Worm (Caenorhabditis elegans): ENCODE data around the gene swm-1.

swm-1 gene

DNA sequence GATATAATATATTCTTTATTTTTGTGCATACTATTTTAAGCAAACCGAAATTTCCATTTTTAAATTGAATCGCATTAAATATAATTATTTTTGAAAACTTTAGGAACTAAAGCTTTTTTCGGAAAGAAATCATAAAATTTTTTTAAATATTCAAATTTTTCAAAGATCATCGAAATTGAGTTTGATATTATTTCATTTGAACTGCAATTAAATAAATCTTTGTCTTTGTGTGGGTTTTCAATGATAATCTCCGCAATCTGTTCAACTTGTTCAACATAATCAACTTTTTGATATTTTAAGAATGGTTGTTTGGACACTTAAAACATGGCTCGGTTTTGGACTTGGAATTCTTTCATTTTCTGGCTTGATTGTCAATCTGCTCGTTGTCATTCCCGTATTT is 45.5 kb downstream of the swm-1 start, which contains the start of gene srx-2:
TSS of gene srx-2 (plus strand) at position 301 of the 400 bp plus-strand sequence.
- TF ChIP-seq fkh-10 (GFP tag; optimal IDR thresholded peaks at IDR 0.05) = no peak
- no peak for TF ChIP-seq fkh-2 (tag; optimal IDR thresholded peaks at IDR 0.05)
- TF ChIP-seq ceh-82 (tag; optimal IDR thresholded peaks at IDR 0.05) = no peak
- TF ChIP-seq ceh-28 (tag; optimal IDR thresholded peaks at IDR 0.05) = no peak
- TF ChIP-seq ceh-16 (tag; optimal IDR thresholded peaks at IDR 0.05) = no peak
- no peak for TF ChIP-seq mml-1 (tag; optimal IDR thresholded peaks at IDR 0.05)
- no peak for TF ChIP-seq snpc-4 (tag; optimal IDR thresholded peaks at IDR 0.05)

DNA sequence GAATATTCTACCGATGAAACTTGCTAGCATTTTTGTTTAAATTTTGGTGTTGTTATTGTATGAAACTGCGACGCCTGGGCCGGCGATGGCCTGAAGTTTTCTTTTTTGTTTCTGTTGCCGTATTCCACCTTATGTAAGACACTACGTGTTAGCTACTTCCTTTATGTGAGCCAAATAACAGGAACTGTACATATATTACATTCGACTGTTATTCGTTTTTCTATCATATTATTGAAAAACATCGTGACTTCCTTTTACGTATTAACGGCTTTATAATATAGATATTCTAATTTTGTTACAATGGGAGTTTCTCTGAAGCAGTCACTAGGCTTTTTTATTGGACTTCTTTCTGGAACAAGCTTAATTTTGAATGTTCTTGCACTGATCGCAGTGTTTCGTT is 49.4 kb downstream of the swm-1 start, which contains the start of gene srx-3:
TSS of gene srx-3 (plus strand) at position 301 of the 400 bp plus-strand sequence.
- no peak for TF ChIP-seq sea-2 (GFP tag; optimal IDR thresholded peaks at IDR 0.05)
- no peak for TF ChIP-seq nhr-237 (tag; optimal IDR thresholded peaks at IDR 0.05)
- TF ChIP-seq nhr-77 (tag; optimal IDR thresholded peaks at IDR 0.05) = no peak
- TF ChIP-seq nhr-43 (tag; optimal IDR thresholded peaks at IDR 0.05; ENCODE audit: poor library complexity, severe bottlenecking) = no peak
- TF ChIP-seq nhr-12 (tag; optimal IDR thresholded peaks at IDR 0.05) = no peak
- TF ChIP-seq fkh-10 (GFP tag; optimal IDR thresholded peaks at IDR 0.05) = no peak
- TF ChIP-seq ceh-28 (tag; optimal IDR thresholded peaks at IDR 0.05) = no peak
- no peak for TF ChIP-seq snpc-4 (tag; optimal IDR thresholded peaks at IDR 0.05)
- no peak for TF ChIP-seq pha-4 (tag; optimal IDR thresholded peaks at IDR 0.05)
- TF ChIP-seq ama-1 (optimal IDR thresholded peaks at IDR 0.05) = no peak
